Worm (Caenorhabditis elegans) whole organism, L4/young adult: ENCODE measurements around the gene orc-4.

Experiments
- dao-5 ChIP-seq: sonication (generic microtip); optimal IDR thresholded peaks from 2 replicates; lab custom pipeline; 2016; ENCODE audit warnings: missing genotype, missing genetic modification characterization, moderate library complexity, missing compliant biosample characterization
- him-1 ChIP-seq: sonication (generic microtip); optimal IDR thresholded peaks from 2 replicates; lab custom pipeline; 2016; ENCODE audit warnings: missing genotype, missing genetic modification reagents, missing genetic modification characterization, missing compliant biosample characterization

- TF ChIP-seq him-1 (tag; lab: Kevin White, UChicago) (no peak), dao-5 (tag; lab: Kevin White, UChicago) (no peak)
These were observed 14.0 kb upstream of the orc-4 start for ce11 chrIII:10631870-10632509.
